Worm (Caenorhabditis elegans): ENCODE data around the gene mrt-2.

mrt-2 gene

ce11 chrIII:11795448-11795847, 48.9 kb downstream of the mrt-2 start, which contains the start of gene twk-39:
Gene twk-39 (plus strand): TSS chrIII:11795748.
- TF ChIP-seq unc-98 (GFP tag; IDR thresholded peaks at IDR 0.05) (no peak), sup-37 (GFP tag; optimal IDR thresholded peaks at IDR 0.05) (no peak), ceh-8 (GFP tag; optimal IDR thresholded peaks at IDR 0.05) (no peak), hpl-2 (GFP tag; optimal IDR thresholded peaks at IDR 0.05) (no peak), F16B12.6 (tag; optimal IDR thresholded peaks at IDR 0.05) (no peak), mab-9 (GFP tag; IDR thresholded peaks at IDR 0.05) (no peak), vab-15 (tag; optimal IDR thresholded peaks at IDR 0.05) (no peak)

Measured in whole organism, L1 larva.